Worm (Caenorhabditis elegans) whole organism, L3 larva: ENCODE measurements around the gene H12D21.5.

Source experiments
- ceh-82 ChIP-seq: fragments of 150-350 bp; optimal IDR thresholded peaks from 2 replicates; lab custom pipeline; 2014; ENCODE audit warnings: missing biosample characterization, missing genetic modification characterization
- lin-39 ChIP-seq: fragments of 150-350 bp; optimal IDR thresholded peaks from 2 replicates; lab custom pipeline; 2018; ENCODE audit warnings: missing biosample characterization, missing genetic modification reagents, missing genetic modification characterization
- snpc-4 ChIP-seq: fragments of 150-350 bp; optimal IDR thresholded peaks from 2 replicates; lab custom pipeline; 2014; ENCODE audit warnings: missing biosample characterization, missing genetic modification characterization
- tbx-2 ChIP-seq: sonication (generic microtip); optimal IDR thresholded peaks from 2 replicates; lab custom pipeline; 2016; ENCODE audit warnings: mild to moderate bottlenecking, missing genetic modification characterization, missing compliant biosample characterization
- unc-62 ChIP-seq: fragments of 150-350 bp; sonication (generic microtip); optimal IDR thresholded peaks from 4 replicates; lab custom pipeline; 2014; ENCODE audit warnings: missing biosample characterization, missing genetic modification reagents, missing genetic modification characterization
- ztf-11 ChIP-seq: fragments of 150-350 bp; optimal IDR thresholded peaks from 2 replicates; lab custom pipeline; 2014; ENCODE audit warnings: missing biosample characterization, missing genetic modification characterization

DNA sequence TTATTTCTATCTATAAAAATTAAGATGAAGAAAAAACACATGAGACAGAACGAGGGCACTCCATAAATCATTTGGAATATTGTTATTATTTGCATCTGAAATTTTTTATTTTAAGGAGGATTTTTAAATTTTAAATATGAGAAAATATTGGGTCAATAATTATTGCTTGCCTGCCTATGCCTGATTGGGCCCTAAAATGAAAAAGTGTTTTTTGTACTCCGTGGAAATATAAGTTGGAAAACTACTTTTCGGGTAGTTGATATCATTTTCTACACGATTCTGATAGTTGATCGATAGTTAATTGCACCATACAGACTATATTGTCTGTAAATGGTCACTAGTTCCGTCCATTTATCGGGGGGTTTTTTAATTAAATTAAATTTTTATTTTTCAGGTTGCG lies 34.4 kb downstream of the H12D21.5 start, which contains the start of gene srg-55:
- no peak for TF ChIP-seq lin-39 (tag; lab: Kevin White, UChicago)
- TF ChIP-seq snpc-4 (tag; lab: Kevin White, UChicago): no peak
- TF ChIP-seq unc-62: no peak
- TF ChIP-seq ceh-82 (tag; lab: Kevin White, UChicago): no peak
- no peak for TF ChIP-seq ztf-11 (tag; lab: Kevin White, UChicago)
- no peak for TF ChIP-seq tbx-2
